Fruit fly (Drosophila melanogaster) whole organism, embryonic: Measurements from ENCODE around the gene Ifrd1.

Source experiments
- Abd-B ChIP-seq: fragments of 200-800 bp; sonication (Bioruptor generic); optimal IDR thresholded peaks from 2 replicates; lab custom pipeline; 2018; ENCODE audit warnings: missing biosample characterization, mild to moderate bottlenecking, missing genetic modification characterization, moderate library complexity
- B-H1 ChIP-seq: fragments of 200-800 bp; sonication (Bioruptor generic); IDR thresholded peaks from 3 replicates; pipeline ENCODE4 v1.3.6; 2022; ENCODE audit warnings: missing biosample characterization, missing genetic modification characterization
- CG11695 ChIP-seq: fragments of 200-800 bp; sonication (Bioruptor generic); IDR thresholded peaks from 3 replicates; pipeline ENCODE4 v1.3.6; 2022; ENCODE audit warnings: missing biosample characterization, missing genetic modification characterization
- CG12155 ChIP-seq: fragments of 200-800 bp; sonication (Bioruptor generic); optimal IDR thresholded peaks from 3 replicates; lab custom pipeline; 2016; ENCODE audit warnings: missing biosample characterization, missing genetic modification characterization
- CG14710 ChIP-seq: fragments of 200-800 bp; sonication (Bioruptor generic); optimal IDR thresholded peaks from 3 replicates; lab custom pipeline; 2019; ENCODE audit warnings: missing biosample characterization, mild to moderate bottlenecking, missing genetic modification characterization, moderate library complexity
- CG15514 ChIP-seq: fragments of 200-800 bp; sonication (Bioruptor generic); optimal IDR thresholded peaks from 3 replicates; lab custom pipeline; 2017; ENCODE audit warnings: missing biosample characterization, missing genetic modification characterization, mild to moderate bottlenecking, moderate library complexity, missing genetic modification reagents
- CG1647 ChIP-seq: fragments of 200-800 bp; sonication (Bioruptor generic); optimal IDR thresholded peaks from 3 replicates; lab custom pipeline; 2016; ENCODE audit warnings: missing biosample characterization, missing genetic modification characterization
- CG3726 ChIP-seq: fragments of 200-800 bp; sonication (Bioruptor generic); IDR thresholded peaks from 3 replicates; pipeline ENCODE4, ENCODE4 v1.3.6; 2022; ENCODE audit warnings: missing biosample characterization, missing genetic modification characterization
- CG6683 ChIP-seq: fragments of 200-800 bp; sonication (Bioruptor generic); optimal IDR thresholded peaks from 2 replicates; lab custom pipeline; 2017; ENCODE audit warnings: missing biosample characterization, mild to moderate bottlenecking, missing genetic modification characterization, missing genetic modification reagents
- CG6791 ChIP-seq: fragments of 200-800 bp; sonication (Bioruptor generic); IDR thresholded peaks from 3 replicates; pipeline ENCODE4 v1.3.6; 2022; ENCODE audit warnings: missing biosample characterization, missing genetic modification characterization; ENCODE audit not compliant: partially characterized antibody
- CG7786 ChIP-seq: fragments of 200-800 bp; sonication (Bioruptor generic); optimal IDR thresholded peaks from 2 replicates; lab custom pipeline; 2016; ENCODE audit warnings: missing biosample characterization, missing genetic modification characterization
- CG7987 ChIP-seq: fragments of 200-800 bp; sonication (Bioruptor generic); optimal IDR thresholded peaks from 2 replicates; lab custom pipeline; 2018; ENCODE audit warnings: missing biosample characterization, mild to moderate bottlenecking, missing genetic modification characterization, moderate library complexity
- CG8290 ChIP-seq, 3 experiments: fragments of 200-800 bp; sonication (Bioruptor generic); optimal IDR thresholded peaks; 2 replicates each; lab custom pipeline; 2016 to 2019; ENCODE audit warnings: missing biosample characterization in 3 of 3, missing genetic modification characterization in 3 of 3, mild to moderate bottlenecking in 2 of 3, moderate library complexity in 1 of 3
- CG8765 ChIP-seq: fragments of 200-800 bp; sonication (Bioruptor generic); IDR thresholded peaks from 2 replicates; pipeline ENCODE4 v1.3.6; 2022; ENCODE audit warnings: missing biosample characterization, missing genetic modification characterization
- CG9215 ChIP-seq: fragments of 200-800 bp; sonication (Bioruptor generic); IDR thresholded peaks from 2 replicates; pipeline ENCODE4 v1.3.6; 2022; ENCODE audit warnings: missing biosample characterization, missing genetic modification characterization
- CG9876 ChIP-seq: fragments of 200-800 bp; sonication (Bioruptor generic); optimal IDR thresholded peaks from 2 replicates; lab custom pipeline; 2016; ENCODE audit warnings: missing biosample characterization, missing genetic modification characterization
- CHES-1-like ChIP-seq: fragments of 200-800 bp; sonication (Bioruptor generic); optimal IDR thresholded peaks from 2 replicates; lab custom pipeline; 2016; ENCODE audit warnings: missing biosample characterization, missing genetic modification characterization
- CoRest ChIP-seq: fragments of 200-800 bp; sonication (Bioruptor generic); optimal IDR thresholded peaks from 3 replicates; lab custom pipeline; 2018; ENCODE audit warnings: missing biosample characterization, mild to moderate bottlenecking, missing genetic modification characterization, moderate library complexity
- Dfd ChIP-seq, 2 experiments: fragments of >200 bp; optimal IDR thresholded peaks; 2 replicates each; lab custom pipeline; 2017; ENCODE audit warnings: missing biosample characterization in 2 of 2, missing genetic modification characterization in 2 of 2
- HLH4C ChIP-seq: fragments of 200-800 bp; sonication (Bioruptor generic); IDR thresholded peaks from 3 replicates; pipeline ENCODE4 v1.3.6; 2022; ENCODE audit warnings: missing biosample characterization, missing genetic modification characterization; ENCODE audit not compliant: partially characterized antibody
- Hr39 ChIP-seq: fragments of >200 bp; optimal IDR thresholded peaks from 2 replicates; lab custom pipeline; 2017
- MTF-1 ChIP-seq: fragments of 200-800 bp; sonication (Bioruptor generic); optimal IDR thresholded peaks from 2 replicates; lab custom pipeline; 2018; ENCODE audit warnings: missing biosample characterization, mild to moderate bottlenecking, missing genetic modification characterization, borderline replicate concordance
- Myb ChIP-seq: fragments of 200-800 bp; sonication (Bioruptor generic); optimal IDR thresholded peaks from 2 replicates; lab custom pipeline; 2016; ENCODE audit warnings: missing biosample characterization, missing genetic modification characterization
- NC2β ChIP-seq: fragments of 200-800 bp; sonication (Bioruptor generic); optimal IDR thresholded peaks from 2 replicates; lab custom pipeline; 2016; ENCODE audit warnings: missing biosample characterization, missing genetic modification characterization
- Neu2 ChIP-seq: fragments of 200-800 bp; sonication (Bioruptor generic); optimal IDR thresholded peaks from 3 replicates; lab custom pipeline; 2016; ENCODE audit warnings: missing biosample characterization, missing genetic modification characterization, borderline replicate concordance
- Pdp1 ChIP-seq, 2 experiments: fragments of 200-800 bp; sonication (Bioruptor generic); optimal IDR thresholded peaks; 3 replicates each; lab custom pipeline; 2016; ENCODE audit warnings: missing biosample characterization in 2 of 2, missing genetic modification characterization in 2 of 2, mild to moderate bottlenecking in 1 of 2, moderate library complexity in 1 of 2
- Ravus ChIP-seq: fragments of 200-800 bp; sonication (Bioruptor generic); IDR thresholded peaks from 2 replicates; pipeline ENCODE4 v1.3.6; 2022; ENCODE audit warnings: missing biosample characterization, missing genetic modification characterization
- Sox102F ChIP-seq: fragments of 200-800 bp; sonication (Bioruptor generic); optimal IDR thresholded peaks from 2 replicates; lab custom pipeline; 2018; ENCODE audit warnings: missing biosample characterization, mild to moderate bottlenecking, missing genetic modification characterization, moderate library complexity
- abd-A ChIP-seq: fragments of 200-800 bp; sonication (Bioruptor generic); optimal IDR thresholded peaks from 3 replicates; lab custom pipeline; 2019; ENCODE audit warnings: missing biosample characterization, mild to moderate bottlenecking, missing genetic modification characterization, moderate library complexity
- btn ChIP-seq: fragments of 200-800 bp; sonication (Bioruptor generic); optimal IDR thresholded peaks from 2 replicates; lab custom pipeline; 2016; ENCODE audit warnings: missing biosample characterization, missing genetic modification characterization
- caup ChIP-seq: fragments of 200-800 bp; sonication (Bioruptor generic); optimal IDR thresholded peaks from 3 replicates; lab custom pipeline; 2017; ENCODE audit warnings: missing biosample characterization, mild to moderate bottlenecking, missing genetic modification characterization, moderate library complexity; ENCODE audit not compliant: severe bottlenecking
- crc ChIP-seq: fragments of 200-800 bp; sonication (Bioruptor generic); optimal IDR thresholded peaks from 2 replicates; lab custom pipeline; 2016; ENCODE audit warnings: missing biosample characterization, missing genetic modification characterization
- dati ChIP-seq: fragments of 200-800 bp; sonication (Bioruptor generic); IDR thresholded peaks from 2 replicates; pipeline ENCODE4 v1.3.6; 2022; ENCODE audit warnings: missing biosample characterization, missing genetic modification characterization
- dysf ChIP-seq: fragments of 200-800 bp; sonication (Bioruptor generic); IDR thresholded peaks from 3 replicates; pipeline ENCODE4 v1.3.6; 2022; ENCODE audit warnings: missing biosample characterization, missing genetic modification characterization
- gcm2 ChIP-seq: fragments of 200-800 bp; sonication (Bioruptor generic); optimal IDR thresholded peaks from 2 replicates; lab custom pipeline; 2016; ENCODE audit warnings: missing biosample characterization, missing genetic modification characterization
- gro ChIP-seq: fragments of 200-800 bp; sonication (Bioruptor generic); optimal IDR thresholded peaks from 2 replicates; lab custom pipeline; 2016; ENCODE audit warnings: missing biosample characterization, missing genetic modification characterization
- hb ChIP-seq: fragments of 200-800 bp; sonication (Bioruptor generic); IDR thresholded peaks from 3 replicates; pipeline ENCODE4 v1.3.6; 2022; ENCODE audit warnings: missing biosample characterization, missing genetic modification characterization; ENCODE audit not compliant: partially characterized antibody
- kah ChIP-seq: fragments of 200-800 bp; sonication (Bioruptor generic); optimal IDR thresholded peaks from 2 replicates; lab custom pipeline; 2018; ENCODE audit warnings: missing biosample characterization, mild to moderate bottlenecking, missing genetic modification characterization
- nom ChIP-seq: fragments of 200-800 bp; sonication (Bioruptor generic); optimal IDR thresholded peaks from 2 replicates; lab custom pipeline; 2017; ENCODE audit warnings: missing biosample characterization, missing genetic modification characterization, mild to moderate bottlenecking, moderate library complexity, missing genetic modification reagents
- pho ChIP-seq: fragments of 200-800 bp; sonication (Bioruptor generic); optimal IDR thresholded peaks from 2 replicates; lab custom pipeline; 2016; ENCODE audit warnings: missing biosample characterization, missing genetic modification characterization
- repo ChIP-seq: fragments of 200-800 bp; sonication (Bioruptor generic); optimal IDR thresholded peaks from 2 replicates; lab custom pipeline; 2016; ENCODE audit warnings: missing biosample characterization, missing genetic modification characterization
- sens-2 ChIP-seq: fragments of 200-800 bp; sonication (Bioruptor generic); IDR thresholded peaks from 2 replicates; pipeline ENCODE4 v1.3.6; 2022; ENCODE audit warnings: missing biosample characterization, missing genetic modification characterization
- shn ChIP-seq: fragments of 200-800 bp; sonication (Bioruptor generic); optimal IDR thresholded peaks from 3 replicates; lab custom pipeline; 2016; ENCODE audit warnings: missing biosample characterization, missing genetic modification characterization
- slou ChIP-seq: fragments of 200-800 bp; sonication (Bioruptor generic); optimal IDR thresholded peaks from 3 replicates; lab custom pipeline; 2016; ENCODE audit warnings: missing biosample characterization, missing genetic modification characterization
- tap ChIP-seq: fragments of 200-800 bp; optimal IDR thresholded peaks from 3 replicates; lab custom pipeline; 2019; ENCODE audit warnings: missing biosample characterization, mild to moderate bottlenecking, missing genetic modification characterization, moderate library complexity
- tup ChIP-seq: fragments of 200-800 bp; sonication (Bioruptor generic); optimal IDR thresholded peaks from 2 replicates; lab custom pipeline; 2016; ENCODE audit warnings: missing biosample characterization, mild to moderate bottlenecking, missing genetic modification characterization, moderate library complexity
- yki ChIP-seq: fragments of >200 bp; optimal IDR thresholded peaks from 3 replicates; lab custom pipeline; 2018
- zen2 ChIP-seq: fragments of 200-800 bp; sonication (Bioruptor generic); IDR thresholded peaks from 3 replicates; pipeline ENCODE4 v1.3.6; 2022; ENCODE audit warnings: missing biosample characterization, missing genetic modification characterization; ENCODE audit not compliant: partially characterized antibody
- zfh1 ChIP-seq: fragments of 200-800 bp; sonication (Bioruptor generic); IDR thresholded peaks from 3 replicates; pipeline ENCODE4 v1.3.6; 2022; ENCODE audit warnings: missing biosample characterization, missing genetic modification characterization

Gene Ifrd1

dm6 chr2L:2861140-2861884, 13.0 kb downstream of the Ifrd1 start (continued):
- TF ChIP-seq CG14710 (tag; lab: Kevin White, UChicago) = no peak
- TF ChIP-seq zen2 (GFP tag; lab: Robert Waterston, UW) = no peak
- no peak for TF ChIP-seq Myb (GFP tag; lab: Kevin White, UChicago)
- TF ChIP-seq slou (GFP tag; lab: Kevin White, UChicago) = no peak
- no peak for TF ChIP-seq HLH4C (GFP tag; lab: Robert Waterston, UW)
- peak in 1 of 2 experiments; percentile 27 for TF ChIP-seq Pdp1 (GFP tag; optimal IDR thresholded peaks at IDR 0.05; lab: Kevin White, UChicago)
- TF ChIP-seq CG7786 (GFP tag; lab: Kevin White, UChicago) = no peak
- TF ChIP-seq Dfd (GFP tag; optimal IDR thresholded peaks at IDR 0.05; lab: Kevin White, UChicago) = no peak
- TF ChIP-seq abd-A = no peak
- TF ChIP-seq nom (GFP tag; lab: Kevin White, UChicago) = no peak
- no peak for TF ChIP-seq crc (GFP tag; lab: Kevin White, UChicago)
- no peak for TF ChIP-seq CG12155 (GFP tag; lab: Kevin White, UChicago)
- no peak for TF ChIP-seq Abd-B (GFP tag; lab: Kevin White, UChicago)
- no peak for TF ChIP-seq CG7987 (GFP tag; lab: Kevin White, UChicago)
- TF ChIP-seq dati (GFP tag; lab: Robert Waterston, UW) = no peak
- TF ChIP-seq gro = no peak
- TF ChIP-seq B-H1 (GFP tag; lab: Robert Waterston, UW) = no peak
- TF ChIP-seq tup (GFP tag; lab: Kevin White, UChicago) = no peak
- no peak; the same call in 2 of the 3 replicates for TF ChIP-seq CG6791 (GFP tag; lab: Robert Waterston, UW)
- TF ChIP-seq Hr39 = no peak
- TF ChIP-seq CG15514 (GFP tag; lab: Kevin White, UChicago) = no peak
- no peak for TF ChIP-seq hb
- TF ChIP-seq caup = peak; percentile 20
- no peak for TF ChIP-seq CG1647 (GFP tag; lab: Kevin White, UChicago)
- 0 out of 2 replicates have a peak, but pooled peaks have one; percentile 4 for TF ChIP-seq sens-2 (GFP tag; lab: Robert Waterston, UW)
- TF ChIP-seq tap (tag; lab: Kevin White, UChicago) = no peak
- TF ChIP-seq kah (GFP tag; lab: Kevin White, UChicago) = no peak
- TF ChIP-seq yki (lab: Kevin White, UChicago) = no peak
- TF ChIP-seq MTF-1 (GFP tag; lab: Kevin White, UChicago) = peak; percentile 56
- TF ChIP-seq pho (GFP tag; lab: Kevin White, UChicago) = no peak
- TF ChIP-seq CG8765 (GFP tag; lab: Robert Waterston, UW) = no peak
- TF ChIP-seq CG3726 = no peak
- TF ChIP-seq Sox102F = no peak
- 0 out of 3 replicates have a peak, but pooled peaks have one; percentile 15 for TF ChIP-seq zfh1 (GFP tag; lab: Robert Waterston, UW)
- no peak for TF ChIP-seq gcm2
- no peak for TF ChIP-seq NC2β (GFP tag; lab: Kevin White, UChicago)
- peak; percentile 49 for TF ChIP-seq CG8290 (GFP tag; optimal IDR thresholded peaks at IDR 0.05; lab: Kevin White, UChicago)
- peak; percentile 7 to 9 for TF ChIP-seq CG8290 (tag; optimal IDR thresholded peaks at IDR 0.05; lab: Kevin White, UChicago)
- TF ChIP-seq Ravus (GFP tag; lab: Robert Waterston, UW) = no peak
- no peak for TF ChIP-seq CoRest (tag; lab: Kevin White, UChicago)
- TF ChIP-seq CG9876 = no peak
- no peak for TF ChIP-seq repo (GFP tag; lab: Kevin White, UChicago)
- no peak for TF ChIP-seq CG9215
- TF ChIP-seq dysf (GFP tag; lab: Robert Waterston, UW) = no peak; the same call in 2 of the 3 replicates
- TF ChIP-seq CHES-1-like (GFP tag; lab: Kevin White, UChicago) = no peak
- no peak for TF ChIP-seq Neu2 (GFP tag; lab: Kevin White, UChicago)
- 0 out of 3 replicates have a peak, but pooled peaks have one; percentile 12 for TF ChIP-seq CG11695
- TF ChIP-seq btn (GFP tag; lab: Kevin White, UChicago) = no peak
- TF ChIP-seq CG6683 (GFP tag; lab: Kevin White, UChicago) = no peak
- no peak for TF ChIP-seq shn (GFP tag; lab: Kevin White, UChicago)
